Fruit fly (Drosophila melanogaster): ENCODE data around the gene AkhR.

The AkhR gene

DNA sequence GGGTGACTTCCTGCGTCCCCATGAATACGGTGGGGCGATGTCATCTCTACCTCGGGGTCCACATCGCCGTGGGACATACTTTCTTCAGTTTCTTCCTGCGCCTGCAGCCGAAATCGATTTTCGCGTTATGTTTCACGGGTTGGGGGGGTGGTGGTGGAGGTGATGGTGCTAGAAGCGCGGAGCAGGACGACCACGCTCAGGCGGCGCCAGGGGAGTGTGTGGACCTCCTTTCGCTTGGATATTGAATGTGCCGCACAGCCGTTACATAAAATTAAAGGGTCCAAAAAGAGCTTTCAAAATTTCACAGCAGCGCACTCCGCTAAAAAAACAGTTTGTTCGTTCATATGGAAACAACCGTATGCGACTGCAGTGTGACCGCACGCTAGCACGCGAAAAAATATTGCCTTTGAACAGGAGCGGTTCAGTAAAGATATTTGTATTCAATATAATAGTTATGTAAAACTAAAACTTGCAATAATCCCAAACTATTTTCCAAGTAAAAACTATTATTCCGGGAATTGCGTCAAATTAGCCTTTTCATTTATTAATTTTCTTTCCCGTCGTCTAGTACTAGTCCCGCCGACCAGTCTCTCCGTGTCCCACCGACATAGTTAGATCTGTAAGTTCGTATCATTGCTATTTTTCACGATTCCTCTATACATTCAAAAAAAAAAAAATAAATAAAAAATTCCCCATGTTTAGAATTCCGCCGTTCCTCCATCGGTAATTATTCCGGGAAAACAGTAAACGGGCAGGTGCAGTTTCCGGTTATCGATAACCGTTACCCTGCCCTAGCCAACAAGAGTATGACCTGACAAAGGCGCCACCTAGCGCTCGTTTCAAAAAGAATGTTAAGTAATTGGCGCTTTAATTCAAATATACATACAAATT is 31.7 kb downstream of the AkhR start, which contains the start of gene Nhe3:
Gene Nhe3, minus strand, starts transcription at position 373 of the 891 bp plus-strand sequence.
- no peak for TF ChIP-seq psq (optimal IDR thresholded peaks at IDR 0.05)

dm6 chr2L:6682909-6683308 is 33.1 kb downstream of the AkhR start:
- TF ChIP-seq ttk (optimal IDR thresholded peaks at IDR 0.05): no peak
- no peak for TF ChIP-seq h (optimal IDR thresholded peaks at IDR 0.05)
- TF ChIP-seq Sin3A (optimal IDR thresholded peaks at IDR 0.05): no peak
- no peak for TF ChIP-seq insv (optimal IDR thresholded peaks at IDR 0.05)
- no peak for TF ChIP-seq Myc (optimal IDR thresholded peaks at IDR 0.05)
- no peak for TF ChIP-seq psq (optimal IDR thresholded peaks at IDR 0.05)

- TF ChIP-seq Sin3A (optimal IDR thresholded peaks at IDR 0.05): no peak
- no peak for TF ChIP-seq h (optimal IDR thresholded peaks at IDR 0.05)
- TF ChIP-seq Myc (optimal IDR thresholded peaks at IDR 0.05): no peak
- TF ChIP-seq psq (optimal IDR thresholded peaks at IDR 0.05): no peak
- no peak for TF ChIP-seq ttk (optimal IDR thresholded peaks at IDR 0.05)
- no peak for TF ChIP-seq insv (optimal IDR thresholded peaks at IDR 0.05)
Measured at dm6 chr2L:6677453-6677852, 38.5 kb downstream of the AkhR start, which contains the start of gene Nse1. TSS of gene Nse1 (minus strand) at chr2L:6677625.

dm6 chr2L:6676535-6676934 is 39.5 kb downstream of the AkhR start, which contains the start of gene cort:
TSS of gene cort (minus strand) at chr2L:6676635.
- no peak for TF ChIP-seq insv (optimal IDR thresholded peaks at IDR 0.05)
- no peak for TF ChIP-seq psq (optimal IDR thresholded peaks at IDR 0.05)
- no peak for TF ChIP-seq ttk (optimal IDR thresholded peaks at IDR 0.05)
- no peak for TF ChIP-seq h (optimal IDR thresholded peaks at IDR 0.05)
- no peak for TF ChIP-seq Myc (optimal IDR thresholded peaks at IDR 0.05)
- TF ChIP-seq Sin3A (optimal IDR thresholded peaks at IDR 0.05): no peak

- TF ChIP-seq Myc (optimal IDR thresholded peaks at IDR 0.05) (no peak), ttk (optimal IDR thresholded peaks at IDR 0.05) (no peak), psq (optimal IDR thresholded peaks at IDR 0.05) (no peak), insv (optimal IDR thresholded peaks at IDR 0.05) (no peak), h (optimal IDR thresholded peaks at IDR 0.05) (no peak), Sin3A (optimal IDR thresholded peaks at IDR 0.05) (no peak)
Measured at dm6 chr2L:6673211-6674012, 42.6 kb downstream of the AkhR start, which contains the start of gene Spn27A. TSS of gene Spn27A (minus strand) at chr2L:6673347.

DNA sequence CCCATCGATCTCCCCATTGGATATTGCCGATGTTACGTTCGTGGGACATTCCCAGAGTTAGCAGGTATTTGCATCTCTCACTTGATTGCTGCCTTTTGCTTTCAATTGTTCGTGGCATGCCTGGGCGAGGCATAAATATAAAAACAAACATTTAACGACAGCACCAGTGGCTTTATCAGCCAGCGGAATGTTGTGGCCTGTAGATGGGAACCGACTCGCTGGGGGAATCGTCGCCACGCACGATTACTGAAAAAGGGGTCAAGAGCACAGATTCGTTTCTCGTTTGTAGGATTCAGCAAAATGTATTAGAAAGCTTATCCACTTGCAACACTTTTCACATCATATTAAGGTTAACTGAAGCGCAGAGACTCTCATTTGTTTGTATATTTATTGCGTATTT is 44.6 kb downstream of the AkhR start:
- TF ChIP-seq psq (optimal IDR thresholded peaks at IDR 0.05) (no peak), insv (optimal IDR thresholded peaks at IDR 0.05) (no peak), ttk (optimal IDR thresholded peaks at IDR 0.05) (no peak), Myc (optimal IDR thresholded peaks at IDR 0.05) (no peak), Sin3A (optimal IDR thresholded peaks at IDR 0.05) (no peak), h (optimal IDR thresholded peaks at IDR 0.05) (no peak)

- TF ChIP-seq h (optimal IDR thresholded peaks at IDR 0.05) (no peak), ttk (optimal IDR thresholded peaks at IDR 0.05) (no peak)
Measured at dm6 chr2L:6667719-6668325, 48.2 kb downstream of the AkhR start, which contains the start of gene Galt. TSS of gene Galt (minus strand) at chr2L:6668033.

- TF ChIP-seq ttk (optimal IDR thresholded peaks at IDR 0.05): no peak
- no peak for TF ChIP-seq Sin3A (optimal IDR thresholded peaks at IDR 0.05)
- no peak for TF ChIP-seq h (optimal IDR thresholded peaks at IDR 0.05)
- TF ChIP-seq Myc (optimal IDR thresholded peaks at IDR 0.05): no peak
- no peak for TF ChIP-seq insv (optimal IDR thresholded peaks at IDR 0.05)
- TF ChIP-seq psq (optimal IDR thresholded peaks at IDR 0.05): no peak
Measured at dm6 chr2L:6663562-6664051, 52.4 kb downstream of the AkhR start, which contains the start of the genes CG13771, CG34310 and cup. TSS of gene CG13771 (minus strand) at chr2L:6663612. TSS of gene CG34310 (plus strand) at chr2L:6663664. TSS of gene cup (plus strand) at chr2L:6663664.
